Fruit fly (Drosophila melanogaster) whole organism, embryonic: ENCODE results near the gene CG13239.

Experiments
- CG10462 ChIP-seq: fragments of 200-800 bp; sonication (Bioruptor generic); optimal IDR thresholded peaks from 2 replicates; lab custom pipeline; 2016; ENCODE audit warnings: missing biosample characterization, missing genetic modification characterization
- CG10959 ChIP-seq: fragments of 200-800 bp; sonication (Bioruptor generic); IDR thresholded peaks from 2 replicates; pipeline ENCODE4 v1.3.6; 2022; ENCODE audit warnings: missing biosample characterization, missing genetic modification characterization
- CG12769 ChIP-seq: fragments of 200-800 bp; sonication (Bioruptor generic); optimal IDR thresholded peaks from 2 replicates; lab custom pipeline; 2019; ENCODE audit warnings: missing biosample characterization, mild to moderate bottlenecking, missing genetic modification characterization, moderate library complexity
- CG15269 ChIP-seq: fragments of 200-800 bp; sonication (Bioruptor generic); optimal IDR thresholded peaks from 2 replicates; lab custom pipeline; 2018; ENCODE audit warnings: missing biosample characterization, mild to moderate bottlenecking, missing genetic modification characterization, moderate library complexity
- CG16813 ChIP-seq: fragments of 200-800 bp; sonication (Bioruptor generic); IDR thresholded peaks from 3 replicates; pipeline ENCODE4 v1.3.6; 2022; ENCODE audit warnings: missing biosample characterization, missing genetic modification characterization; ENCODE audit not compliant: partially characterized antibody
- CG17612 ChIP-seq: fragments of 200-800 bp; sonication (Bioruptor generic); IDR thresholded peaks from 2 replicates; pipeline ENCODE4 v1.3.6; 2022; ENCODE audit warnings: missing biosample characterization, missing genetic modification characterization
- CG18599 ChIP-seq: fragments of 200-800 bp; sonication (Bioruptor generic); optimal IDR thresholded peaks from 3 replicates; lab custom pipeline; 2017; ENCODE audit warnings: missing biosample characterization, missing genetic modification characterization, mild to moderate bottlenecking, moderate library complexity, missing genetic modification reagents
- CG2116 ChIP-seq: fragments of 200-800 bp; sonication (Bioruptor generic); optimal IDR thresholded peaks from 3 replicates; lab custom pipeline; 2018; ENCODE audit warnings: missing biosample characterization, mild to moderate bottlenecking, missing genetic modification characterization
- CG30403 ChIP-seq: fragments of 200-800 bp; sonication (Bioruptor generic); optimal IDR thresholded peaks from 3 replicates; lab custom pipeline; 2016; ENCODE audit warnings: missing biosample characterization, missing genetic modification characterization
- CG5953 ChIP-seq: fragments of 200-800 bp; sonication (Bioruptor generic); IDR thresholded peaks from 2 replicates; pipeline ENCODE4 v1.3.6; 2022; ENCODE audit warnings: missing biosample characterization, missing genetic modification characterization
- CG6175 ChIP-seq: fragments of 200-800 bp; sonication (Bioruptor generic); IDR thresholded peaks from 3 replicates; pipeline ENCODE4 v1.3.6; 2022; ENCODE audit warnings: missing biosample characterization, missing genetic modification characterization
- CG6765 ChIP-seq: fragments of 200-800 bp; sonication (Bioruptor generic); optimal IDR thresholded peaks from 3 replicates; lab custom pipeline; 2017; ENCODE audit warnings: missing biosample characterization, mild to moderate bottlenecking, missing genetic modification characterization
- CG7271 ChIP-seq: fragments of 200-800 bp; sonication (Bioruptor generic); optimal IDR thresholded peaks from 2 replicates; lab custom pipeline; 2018; ENCODE audit warnings: missing biosample characterization, mild to moderate bottlenecking, missing genetic modification characterization, moderate library complexity
- CG7357 ChIP-seq: fragments of 200-800 bp; sonication (Bioruptor generic); IDR thresholded peaks from 3 replicates; pipeline ENCODE4 v1.3.6; 2022; ENCODE audit warnings: missing biosample characterization, missing genetic modification characterization
- CG9437 ChIP-seq: fragments of 200-800 bp; sonication (Bioruptor generic); optimal IDR thresholded peaks from 2 replicates; lab custom pipeline; 2018; ENCODE audit warnings: missing biosample characterization, mild to moderate bottlenecking, missing genetic modification characterization
- CG9876 ChIP-seq: fragments of 200-800 bp; sonication (Bioruptor generic); optimal IDR thresholded peaks from 2 replicates; lab custom pipeline; 2016; ENCODE audit warnings: missing biosample characterization, missing genetic modification characterization
- CoRest ChIP-seq: fragments of 200-800 bp; sonication (Bioruptor generic); optimal IDR thresholded peaks from 3 replicates; lab custom pipeline; 2018; ENCODE audit warnings: missing biosample characterization, mild to moderate bottlenecking, missing genetic modification characterization, moderate library complexity
- Doc2 ChIP-seq: fragments of 200-800 bp; sonication (Bioruptor generic); IDR thresholded peaks from 2 replicates; pipeline ENCODE4 v1.3.6; 2022; ENCODE audit warnings: missing biosample characterization, missing genetic modification characterization
- Hand ChIP-seq: fragments of 200-800 bp; sonication (Bioruptor generic); optimal IDR thresholded peaks from 2 replicates; lab custom pipeline; 2017; ENCODE audit warnings: mild to moderate bottlenecking, missing biosample characterization, missing genetic modification reagents, missing genetic modification characterization
- Hmx ChIP-seq: fragments of 200-800 bp; sonication (Bioruptor generic); optimal IDR thresholded peaks from 2 replicates; lab custom pipeline; 2016; ENCODE audit warnings: missing biosample characterization, missing genetic modification characterization
- Hr51 ChIP-seq, 2 experiments: fragments of 200-800 bp; sonication (Bioruptor generic); optimal IDR thresholded peaks; 2 replicates in 1 of 2; 3 replicates in 1 of 2; lab custom pipeline; 2016 to 2018; ENCODE audit warnings: missing biosample characterization in 2 of 2, missing genetic modification characterization in 2 of 2, mild to moderate bottlenecking in 1 of 2, moderate library complexity in 1 of 2
- Lhr ChIP-seq: fragments of 200-800 bp; sonication (Bioruptor generic); optimal IDR thresholded peaks from 3 replicates; lab custom pipeline; 2017; ENCODE audit warnings: mild to moderate bottlenecking, missing biosample characterization, missing genetic modification reagents, missing genetic modification characterization
- PHDP ChIP-seq: fragments of 200-800 bp; sonication (Bioruptor generic); optimal IDR thresholded peaks from 3 replicates; lab custom pipeline; 2018; ENCODE audit warnings: missing biosample characterization, mild to moderate bottlenecking, missing genetic modification characterization, moderate library complexity
- Taf1 ChIP-seq: fragments of 200-800 bp; sonication (Bioruptor generic); IDR thresholded peaks from 2 replicates; pipeline ENCODE4 v1.3.6; 2022; ENCODE audit warnings: missing biosample characterization, missing genetic modification characterization
- ab ChIP-seq: fragments of 200-800 bp; sonication (Bioruptor generic); optimal IDR thresholded peaks from 2 replicates; lab custom pipeline; 2016; ENCODE audit warnings: missing biosample characterization, missing genetic modification characterization
- aop ChIP-seq: fragments of 200-800 bp; sonication (Bioruptor generic); IDR thresholded peaks from 2 replicates; pipeline ENCODE4 v1.3.6; 2022; ENCODE audit warnings: missing biosample characterization, missing genetic modification characterization
- cg ChIP-seq: fragments of 200-800 bp; sonication (Bioruptor generic); optimal IDR thresholded peaks from 3 replicates; lab custom pipeline; 2019; ENCODE audit warnings: missing biosample characterization, mild to moderate bottlenecking, missing genetic modification characterization, moderate library complexity
- corto ChIP-seq: fragments of 200-800 bp; sonication (Bioruptor generic); optimal IDR thresholded peaks from 2 replicates; lab custom pipeline; 2016; ENCODE audit warnings: missing biosample characterization, mild to moderate bottlenecking, missing genetic modification characterization, moderate library complexity
- crc ChIP-seq: fragments of 200-800 bp; sonication (Bioruptor generic); optimal IDR thresholded peaks from 2 replicates; lab custom pipeline; 2016; ENCODE audit warnings: missing biosample characterization, missing genetic modification characterization
- croc ChIP-seq: fragments of 200-800 bp; sonication (Bioruptor generic); conservative IDR thresholded peaks from 3 replicates; pipeline ENCODE4 v1.3.6; 2022; ENCODE audit warnings: missing biosample characterization, missing genetic modification characterization
- da ChIP-seq: fragments of 200-800 bp; sonication (Bioruptor generic); optimal IDR thresholded peaks from 2 replicates; lab custom pipeline; 2016; ENCODE audit warnings: missing biosample characterization, missing genetic modification characterization
- en ChIP-seq: fragments of 200-800 bp; sonication (Bioruptor generic); optimal IDR thresholded peaks from 2 replicates; lab custom pipeline; 2016; ENCODE audit warnings: missing biosample characterization, missing genetic modification characterization
- esg ChIP-seq: fragments of 200-800 bp; sonication (Bioruptor generic); conservative IDR thresholded peaks from 2 replicates; pipeline ENCODE4 v1.3.6; 2022; ENCODE audit warnings: missing biosample characterization, missing genetic modification characterization
- ftz-f1 ChIP-seq: fragments of 200-800 bp; sonication (Bioruptor generic); optimal IDR thresholded peaks from 2 replicates; lab custom pipeline; 2016; ENCODE audit warnings: missing biosample characterization, missing genetic modification characterization
- gcm2 ChIP-seq: fragments of 200-800 bp; sonication (Bioruptor generic); optimal IDR thresholded peaks from 2 replicates; lab custom pipeline; 2016; ENCODE audit warnings: missing biosample characterization, missing genetic modification characterization
- grau ChIP-seq: fragments of 200-800 bp; optimal IDR thresholded peaks from 3 replicates; lab custom pipeline; 2019; ENCODE audit warnings: missing biosample characterization, mild to moderate bottlenecking, missing genetic modification characterization, moderate library complexity
- grn ChIP-seq: fragments of 200-800 bp; sonication (Bioruptor generic); optimal IDR thresholded peaks from 3 replicates; lab custom pipeline; 2017; ENCODE audit warnings: missing biosample characterization, missing genetic modification characterization
- h ChIP-seq: fragments of >200 bp; optimal IDR thresholded peaks from 2 replicates; lab custom pipeline; 2017
- ken ChIP-seq: fragments of 200-800 bp; sonication (Bioruptor generic); IDR thresholded peaks from 3 replicates; pipeline ENCODE4 v1.3.6; 2022; ENCODE audit warnings: missing biosample characterization, missing genetic modification characterization
- lilli ChIP-seq: fragments of 200-800 bp; sonication (Bioruptor generic); optimal IDR thresholded peaks from 3 replicates; lab custom pipeline; 2016; ENCODE audit warnings: missing biosample characterization, missing genetic modification characterization
- lov ChIP-seq, 2 experiments: fragments of 200-800 bp in 1 of 2; fragments of >200 bp in 1 of 2; sonication (Bioruptor generic) in 1 of 2; IDR thresholded peaks in 1 of 2; optimal IDR thresholded peaks in 1 of 2; 2 replicates in 1 of 2; 3 replicates in 1 of 2; pipeline versions ENCODE4 v1.3.6 to Lab custom; 2017 to 2022; ENCODE audit warnings: missing biosample characterization in 1 of 2, missing genetic modification characterization in 1 of 2
- scrt ChIP-seq: fragments of 200-800 bp; sonication (Bioruptor generic); optimal IDR thresholded peaks from 2 replicates; lab custom pipeline; 2018; ENCODE audit warnings: missing biosample characterization, mild to moderate bottlenecking, missing genetic modification characterization, moderate library complexity
- sim ChIP-seq: fragments of 200-800 bp; sonication (Bioruptor generic); IDR thresholded peaks from 2 replicates; pipeline ENCODE4 v1.3.6; 2022; ENCODE audit warnings: missing biosample characterization, missing genetic modification characterization
- slp2 ChIP-seq: fragments of 200-800 bp; sonication (Bioruptor generic); optimal IDR thresholded peaks from 2 replicates; lab custom pipeline; 2016; ENCODE audit warnings: missing biosample characterization, missing genetic modification characterization
- tin ChIP-seq: fragments of 200-800 bp; sonication (Bioruptor generic); optimal IDR thresholded peaks from 3 replicates; lab custom pipeline; 2016; ENCODE audit warnings: missing biosample characterization, missing genetic modification characterization
- trh ChIP-seq: fragments of 200-800 bp; sonication (Bioruptor generic); optimal IDR thresholded peaks from 2 replicates; lab custom pipeline; 2016; ENCODE audit warnings: missing biosample characterization, missing genetic modification characterization
- tx ChIP-seq: fragments of 200-800 bp; sonication (Bioruptor generic); optimal IDR thresholded peaks from 2 replicates; lab custom pipeline; 2016; ENCODE audit warnings: missing biosample characterization, missing genetic modification characterization
- unpg ChIP-seq: fragments of 200-800 bp; sonication (Bioruptor generic); optimal IDR thresholded peaks from 3 replicates; lab custom pipeline; 2018; ENCODE audit warnings: missing biosample characterization, mild to moderate bottlenecking, missing genetic modification characterization, moderate library complexity
- vfl ChIP-seq: fragments of 200-800 bp; sonication (Bioruptor generic); optimal IDR thresholded peaks from 2 replicates; lab custom pipeline; 2016; ENCODE audit warnings: missing biosample characterization, missing genetic modification characterization
- wdn ChIP-seq: fragments of 200-800 bp; sonication (Bioruptor generic); IDR thresholded peaks from 2 replicates; pipeline ENCODE4 v1.3.6; 2022; ENCODE audit warnings: missing biosample characterization, missing genetic modification characterization

The CG13239 gene

dm6 chr3L:22878723-22879343 is 18.2 kb downstream of the CG13239 start, which contains the start of the genes Chro and Ssl1:
Chro (minus strand) TSS chr3L:22878984.
Ssl1 (plus strand) TSS chr3L:22879089.
- TF ChIP-seq Doc2 (GFP tag; lab: Robert Waterston, UW) = peak; percentile 99
- peak; percentile 100 for TF ChIP-seq PHDP (tag; lab: Kevin White, UChicago)
- TF ChIP-seq crc (GFP tag; lab: Kevin White, UChicago) = peak; percentile 100
- peak; percentile 99 for TF ChIP-seq CG7271 (tag; lab: Kevin White, UChicago)
- TF ChIP-seq aop = peak; percentile 98
- TF ChIP-seq CG15269 (tag; lab: Kevin White, UChicago) = peak; percentile 100
- peak; percentile 99 for TF ChIP-seq scrt (GFP tag; lab: Kevin White, UChicago)
- peak; percentile 99 for TF ChIP-seq grau (tag; lab: Kevin White, UChicago)
- TF ChIP-seq CG10462 (GFP tag; lab: Kevin White, UChicago) = peak; percentile 100
- peak; percentile 100 for TF ChIP-seq croc (GFP tag; lab: Robert Waterston, UW)
- TF ChIP-seq sim (GFP tag; lab: Robert Waterston, UW) = peak; percentile 100
- peak; percentile 99 for TF ChIP-seq CG6175
- peak; percentile 99 for TF ChIP-seq Hand (GFP tag; lab: Kevin White, UChicago)
- TF ChIP-seq CG6765 = peak; percentile 99
- TF ChIP-seq ken = peak; percentile 100
- TF ChIP-seq CG5953 (GFP tag; lab: Robert Waterston, UW) = peak; percentile 100
- peak; percentile 100 for TF ChIP-seq en (GFP tag; lab: Kevin White, UChicago)
- peak; percentile 100 for TF ChIP-seq CG30403 (GFP tag; lab: Kevin White, UChicago)
- peak; percentile 100 for TF ChIP-seq CG18599 (GFP tag; lab: Kevin White, UChicago)
- TF ChIP-seq Hr51 (GFP tag; optimal IDR thresholded peaks at IDR 0.05; lab: Kevin White, UChicago) = peak; percentile 100
- TF ChIP-seq corto (GFP tag; lab: Kevin White, UChicago) = peak; percentile 99
- TF ChIP-seq h = no peak
- TF ChIP-seq CG12769 = peak; percentile 100
- peak; percentile 97 for TF ChIP-seq ftz-f1 (GFP tag; lab: Kevin White, UChicago)
- peak; percentile 99 for TF ChIP-seq wdn (GFP tag; lab: Robert Waterston, UW)
- peak; percentile 100 for TF ChIP-seq gcm2 (GFP tag; lab: Kevin White, UChicago)
- peak; percentile 44; the same call in 1 of the 3 replicates for TF ChIP-seq CG16813 (GFP tag; lab: Robert Waterston, UW)
- TF ChIP-seq ab (GFP tag; lab: Kevin White, UChicago) = peak; percentile 100
- TF ChIP-seq CG10959 (GFP tag; lab: Robert Waterston, UW) = peak; percentile 100
- TF ChIP-seq esg (GFP tag; lab: Robert Waterston, UW) = peak; percentile 100
- peak; percentile 100 for TF ChIP-seq slp2 (GFP tag; lab: Kevin White, UChicago)
- TF ChIP-seq CG9437 (GFP tag; lab: Kevin White, UChicago) = peak; percentile 97
- peak; percentile 18 for TF ChIP-seq cg (GFP tag; lab: Kevin White, UChicago)
- TF ChIP-seq grn (GFP tag; lab: Kevin White, UChicago) = peak; percentile 97
- peak; percentile 99 for TF ChIP-seq Hmx (GFP tag; lab: Kevin White, UChicago)
- TF ChIP-seq vfl (GFP tag; lab: Kevin White, UChicago) = peak; percentile 100
- TF ChIP-seq tin (GFP tag; lab: Kevin White, UChicago) = peak; percentile 100
- peak; percentile 100 for TF ChIP-seq unpg (GFP tag; lab: Kevin White, UChicago)
- TF ChIP-seq CG7357 (GFP tag; lab: Robert Waterston, UW) = peak; percentile 99
- peak; percentile 98 for TF ChIP-seq CG2116 (GFP tag; lab: Kevin White, UChicago)
- peak; percentile 99 for TF ChIP-seq Taf1 (GFP tag; lab: Robert Waterston, UW)
- TF ChIP-seq lov (optimal IDR thresholded peaks at IDR 0.05; lab: Kevin White, UChicago) = no peak
- peak; percentile 100 for TF ChIP-seq lov (GFP tag; IDR thresholded peaks at IDR 0.05; lab: Robert Waterston, UW)
- peak; percentile 100 for TF ChIP-seq da (GFP tag; lab: Kevin White, UChicago)
- peak; percentile 100 for TF ChIP-seq CG9876 (GFP tag; lab: Kevin White, UChicago)
- TF ChIP-seq trh (GFP tag; lab: Kevin White, UChicago) = peak; percentile 99
- TF ChIP-seq Lhr (GFP tag; lab: Kevin White, UChicago) = peak; percentile 100
- TF ChIP-seq CoRest = peak; percentile 100
- peak; percentile 100 for TF ChIP-seq lilli (GFP tag; lab: Kevin White, UChicago)
- peak; percentile 99 for TF ChIP-seq CG17612
- TF ChIP-seq tx (GFP tag; lab: Kevin White, UChicago) = peak; percentile 100
